Fruit fly (Drosophila melanogaster): ENCODE data around the gene CG15537.

DNA sequence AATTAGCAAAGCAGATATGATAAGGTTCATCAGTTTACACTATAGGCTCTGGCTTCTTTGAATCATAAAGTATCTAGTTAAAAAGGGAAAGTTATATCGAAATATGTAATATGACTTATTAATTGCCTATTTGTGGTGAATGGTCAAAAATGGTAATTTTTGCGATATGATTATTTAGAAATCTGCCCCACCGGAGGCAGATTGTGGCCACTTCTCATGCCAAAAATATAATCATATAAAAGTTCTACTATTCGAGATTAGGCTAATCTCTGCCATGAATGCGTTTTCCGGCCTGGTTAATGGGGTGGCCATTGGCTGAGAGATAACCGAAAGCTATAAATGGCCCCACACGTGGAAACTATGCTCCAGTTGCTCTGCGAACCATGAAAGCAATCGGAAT is 14.9 kb downstream of the CG15537 start, which contains the start of gene CG15533:
- TF ChIP-seq CG17806 (tag; optimal IDR thresholded peaks at IDR 0.05) (no peak), Pif1A (GFP tag; optimal IDR thresholded peaks at IDR 0.05) (no peak), EcR (GFP tag; optimal IDR thresholded peaks at IDR 0.05) (no peak), fd96Ca (GFP tag; IDR thresholded peaks at IDR 0.05) (no peak), CG10348 (GFP tag; IDR thresholded peaks at IDR 0.05) (no peak), CG12605 (GFP tag; IDR thresholded peaks at IDR 0.05) (no peak), CG14655 (GFP tag; optimal IDR thresholded peaks at IDR 0.05) (no peak), gl (tag; optimal IDR thresholded peaks at IDR 0.05) (no peak), Ets98B (GFP tag; IDR thresholded peaks at IDR 0.05) (no peak), CG4496 (GFP tag; IDR thresholded peaks at IDR 0.05) (no peak), CG9948 (tag; optimal IDR thresholded peaks at IDR 0.05) (no peak), CG8301 (tag; optimal IDR thresholded peaks at IDR 0.05) (no peak)

Measured in whole organism, pupa.